Fruit fly (Drosophila melanogaster) whole organism, embryonic: ENCODE measurements around the gene ppk7.

ENCODE experiments used
- Aef1 ChIP-seq: fragments of 200-800 bp; sonication (Bioruptor generic); IDR thresholded peaks from 3 replicates; pipeline ENCODE4 v1.3.6; 2022; ENCODE audit warnings: missing biosample characterization, missing genetic modification characterization
- CG11085 ChIP-seq: fragments of 200-800 bp; sonication (Bioruptor generic); IDR thresholded peaks from 2 replicates; pipeline ENCODE4 v1.3.6; 2022; ENCODE audit warnings: missing biosample characterization, missing genetic modification characterization
- CG11695 ChIP-seq: fragments of 200-800 bp; sonication (Bioruptor generic); IDR thresholded peaks from 3 replicates; pipeline ENCODE4 v1.3.6; 2022; ENCODE audit warnings: missing biosample characterization, missing genetic modification characterization
- CG12219 ChIP-seq: fragments of 200-800 bp; sonication (Bioruptor generic); optimal IDR thresholded peaks from 3 replicates; lab custom pipeline; 2018; ENCODE audit warnings: missing biosample characterization, mild to moderate bottlenecking, missing genetic modification characterization
- CG1233 ChIP-seq: fragments of 200-800 bp; sonication (Bioruptor generic); optimal IDR thresholded peaks from 4 replicates; lab custom pipeline; 2018; ENCODE audit warnings: missing biosample characterization, mild to moderate bottlenecking, missing genetic modification characterization
- CG14667 ChIP-seq: fragments of 200-800 bp; sonication (Bioruptor generic); IDR thresholded peaks from 2 replicates; pipeline ENCODE4 v1.3.6; 2022; ENCODE audit warnings: missing biosample characterization, missing genetic modification characterization
- CG15696 ChIP-seq: fragments of 200-800 bp; sonication (Bioruptor generic); optimal IDR thresholded peaks from 2 replicates; lab custom pipeline; 2019; ENCODE audit warnings: missing biosample characterization, mild to moderate bottlenecking, missing genetic modification characterization, moderate library complexity
- CG1602 ChIP-seq: fragments of 200-800 bp; sonication (Bioruptor generic); optimal IDR thresholded peaks from 3 replicates; lab custom pipeline; 2016; ENCODE audit warnings: missing biosample characterization, missing genetic modification characterization
- CG17328 ChIP-seq: fragments of 200-800 bp; sonication (Bioruptor generic); IDR thresholded peaks from 2 replicates; pipeline ENCODE4 v1.3.6; 2022; ENCODE audit warnings: missing biosample characterization, missing genetic modification characterization
- CG17361 ChIP-seq: fragments of 200-800 bp; sonication (Bioruptor generic); IDR thresholded peaks from 3 replicates; pipeline ENCODE4 v1.3.6; 2022; ENCODE audit warnings: missing biosample characterization, missing genetic modification characterization
- CG17802 ChIP-seq: fragments of 200-800 bp; sonication (Bioruptor generic); optimal IDR thresholded peaks from 2 replicates; lab custom pipeline; 2018; ENCODE audit warnings: missing biosample characterization, mild to moderate bottlenecking, missing genetic modification characterization, moderate library complexity
- CG1832 ChIP-seq: fragments of 200-800 bp; sonication (Bioruptor generic); optimal IDR thresholded peaks from 2 replicates; lab custom pipeline; 2017; ENCODE audit warnings: missing biosample characterization, mild to moderate bottlenecking, missing genetic modification characterization, inconsistent platforms
- CG4707 ChIP-seq: fragments of 200-800 bp; sonication (Bioruptor generic); optimal IDR thresholded peaks from 2 replicates; lab custom pipeline; 2018; ENCODE audit warnings: missing biosample characterization, mild to moderate bottlenecking, missing genetic modification characterization, moderate library complexity
- CG6654 ChIP-seq: fragments of 200-800 bp; sonication (Bioruptor generic); optimal IDR thresholded peaks from 2 replicates; lab custom pipeline; 2017; ENCODE audit warnings: missing biosample characterization, mild to moderate bottlenecking, missing genetic modification characterization
- CG7786 ChIP-seq: fragments of 200-800 bp; sonication (Bioruptor generic); optimal IDR thresholded peaks from 2 replicates; lab custom pipeline; 2016; ENCODE audit warnings: missing biosample characterization, missing genetic modification characterization
- CG7928 ChIP-seq: fragments of 200-800 bp; sonication (Bioruptor generic); optimal IDR thresholded peaks from 2 replicates; lab custom pipeline; 2017; ENCODE audit warnings: missing biosample characterization, mild to moderate bottlenecking, missing genetic modification characterization
- CG8089 ChIP-seq: fragments of 200-800 bp; sonication (Bioruptor generic); optimal IDR thresholded peaks from 3 replicates; lab custom pipeline; 2016; ENCODE audit warnings: missing biosample characterization, missing genetic modification characterization
- CG9932 ChIP-seq: fragments of 200-800 bp; sonication (Bioruptor generic); IDR thresholded peaks from 2 replicates; pipeline ENCODE4 v1.3.6; 2022; ENCODE audit warnings: missing biosample characterization, missing genetic modification characterization
- CrebB ChIP-seq: fragments of 200-800 bp; sonication (Bioruptor generic); optimal IDR thresholded peaks from 3 replicates; lab custom pipeline; 2018; ENCODE audit warnings: missing biosample characterization, mild to moderate bottlenecking, missing genetic modification characterization
- Elba2 ChIP-seq: fragments of 200-800 bp; sonication (Bioruptor generic); optimal IDR thresholded peaks from 3 replicates; lab custom pipeline; 2016; ENCODE audit warnings: missing biosample characterization, missing genetic modification characterization
- Ets97D ChIP-seq: fragments of 200-800 bp; sonication (Bioruptor generic); optimal IDR thresholded peaks from 3 replicates; lab custom pipeline; 2016; ENCODE audit warnings: missing biosample characterization, missing genetic modification characterization
- GATAe ChIP-seq: fragments of 200-800 bp; sonication (Bioruptor generic); conservative IDR thresholded peaks from 2 replicates; pipeline ENCODE4 v1.3.6; 2022; ENCODE audit warnings: missing biosample characterization, missing genetic modification characterization
- Hsf ChIP-seq: fragments of 200-800 bp; sonication (Bioruptor generic); optimal IDR thresholded peaks from 3 replicates; lab custom pipeline; 2016; ENCODE audit warnings: missing biosample characterization, missing genetic modification characterization
- Mes4 ChIP-seq: fragments of 200-800 bp; sonication (Bioruptor generic); optimal IDR thresholded peaks from 2 replicates; lab custom pipeline; 2016; ENCODE audit warnings: missing biosample characterization, missing genetic modification characterization
- Neu2 ChIP-seq: fragments of 200-800 bp; sonication (Bioruptor generic); optimal IDR thresholded peaks from 3 replicates; lab custom pipeline; 2016; ENCODE audit warnings: missing biosample characterization, missing genetic modification characterization, borderline replicate concordance
- Side ChIP-seq: fragments of 200-800 bp; sonication (Bioruptor generic); optimal IDR thresholded peaks from 2 replicates; lab custom pipeline; 2016; ENCODE audit warnings: missing biosample characterization, missing genetic modification characterization
- Xrp1 ChIP-seq: fragments of 200-800 bp; sonication (Bioruptor generic); IDR thresholded peaks from 2 replicates; pipeline ENCODE4 v1.3.6; 2022; ENCODE audit warnings: missing biosample characterization, missing genetic modification characterization
- cato ChIP-seq: fragments of 200-800 bp; sonication (Bioruptor generic); optimal IDR thresholded peaks from 2 replicates; lab custom pipeline; 2016; ENCODE audit warnings: missing biosample characterization, missing genetic modification characterization, borderline replicate concordance
- crol ChIP-seq: fragments of 200-800 bp; sonication (Bioruptor generic); IDR thresholded peaks from 2 replicates; pipeline ENCODE4 v1.3.6; 2022; ENCODE audit warnings: missing biosample characterization, missing genetic modification characterization
- danr ChIP-seq: fragments of 200-800 bp; sonication (Bioruptor generic); IDR thresholded peaks from 2 replicates; pipeline ENCODE4 v1.3.6; 2022; ENCODE audit warnings: missing biosample characterization, missing genetic modification characterization
- en ChIP-seq: fragments of 200-800 bp; sonication (Bioruptor generic); optimal IDR thresholded peaks from 2 replicates; lab custom pipeline; 2016; ENCODE audit warnings: missing biosample characterization, missing genetic modification characterization
- gfzf ChIP-seq: fragments of 200-800 bp; sonication (Bioruptor generic); optimal IDR thresholded peaks from 2 replicates; lab custom pipeline; 2016; ENCODE audit warnings: missing biosample characterization, mild to moderate bottlenecking, missing genetic modification characterization, moderate library complexity
- ind ChIP-seq: fragments of 200-800 bp; sonication (Bioruptor generic); optimal IDR thresholded peaks from 3 replicates; lab custom pipeline; 2016; ENCODE audit warnings: missing biosample characterization, missing genetic modification characterization
- insv ChIP-seq, 2 experiments: fragments of 200-800 bp; sonication (Bioruptor generic); optimal IDR thresholded peaks; 3 replicates each; lab custom pipeline; 2016 to 2018; ENCODE audit warnings: missing biosample characterization in 2 of 2, missing genetic modification characterization in 2 of 2
- maf-S ChIP-seq: fragments of 200-800 bp; sonication (Bioruptor generic); optimal IDR thresholded peaks from 2 replicates; lab custom pipeline; 2016; ENCODE audit warnings: missing biosample characterization, missing genetic modification characterization
- nau ChIP-seq: fragments of 200-800 bp; sonication (Bioruptor generic); optimal IDR thresholded peaks from 3 replicates; lab custom pipeline; 2017; ENCODE audit warnings: missing biosample characterization, mild to moderate bottlenecking, missing genetic modification characterization, missing genetic modification reagents
- nerfin-1 ChIP-seq: fragments of 200-800 bp; sonication (Bioruptor generic); optimal IDR thresholded peaks from 3 replicates; lab custom pipeline; 2019; ENCODE audit warnings: missing biosample characterization, mild to moderate bottlenecking, missing genetic modification characterization, moderate library complexity
- nom ChIP-seq: fragments of 200-800 bp; sonication (Bioruptor generic); optimal IDR thresholded peaks from 2 replicates; lab custom pipeline; 2017; ENCODE audit warnings: missing biosample characterization, missing genetic modification characterization, mild to moderate bottlenecking, moderate library complexity, missing genetic modification reagents
- onecut ChIP-seq: fragments of 200-800 bp; sonication (Bioruptor generic); IDR thresholded peaks from 2 replicates; pipeline ENCODE4 v1.3.6; 2022; ENCODE audit warnings: missing biosample characterization, missing genetic modification characterization
- otp ChIP-seq: fragments of 200-800 bp; sonication (Bioruptor generic); IDR thresholded peaks from 3 replicates; pipeline ENCODE4, ENCODE4 v1.3.6; 2022; ENCODE audit warnings: missing biosample characterization, missing genetic modification characterization
- pb ChIP-seq: fragments of 200-800 bp; sonication (Bioruptor generic); optimal IDR thresholded peaks from 3 replicates; lab custom pipeline; 2016; ENCODE audit warnings: missing biosample characterization, missing genetic modification characterization
- pnt ChIP-seq: fragments of 200-800 bp; sonication (Bioruptor generic); optimal IDR thresholded peaks from 3 replicates; lab custom pipeline; 2016; ENCODE audit warnings: missing biosample characterization, missing genetic modification characterization
- repo ChIP-seq: fragments of 200-800 bp; sonication (Bioruptor generic); optimal IDR thresholded peaks from 2 replicates; lab custom pipeline; 2016; ENCODE audit warnings: missing biosample characterization, missing genetic modification characterization
- salm ChIP-seq: fragments of 200-800 bp; sonication (Bioruptor generic); optimal IDR thresholded peaks from 2 replicates; lab custom pipeline; 2018; ENCODE audit warnings: missing biosample characterization, mild to moderate bottlenecking, missing genetic modification characterization
- sqz ChIP-seq: fragments of 200-800 bp; sonication (Bioruptor generic); optimal IDR thresholded peaks from 3 replicates; lab custom pipeline; 2018; ENCODE audit warnings: missing biosample characterization, mild to moderate bottlenecking, missing genetic modification characterization
- sug ChIP-seq: fragments of 200-800 bp; optimal IDR thresholded peaks from 2 replicates; lab custom pipeline; 2019; ENCODE audit warnings: missing biosample characterization, mild to moderate bottlenecking, missing genetic modification characterization, moderate library complexity
- tio ChIP-seq: fragments of 200-800 bp; sonication (Bioruptor generic); optimal IDR thresholded peaks from 2 replicates; lab custom pipeline; 2017; ENCODE audit warnings: missing biosample characterization, missing genetic modification characterization, inconsistent platforms
- toy ChIP-seq: fragments of 200-800 bp; sonication (Bioruptor generic); IDR thresholded peaks from 2 replicates; pipeline ENCODE4 v1.3.6; 2022; ENCODE audit warnings: missing biosample characterization, missing genetic modification characterization
- vvl ChIP-seq: fragments of 200-800 bp; sonication (Bioruptor generic); IDR thresholded peaks from 2 replicates; pipeline ENCODE4 v1.3.6; 2022; ENCODE audit warnings: missing biosample characterization, missing genetic modification characterization
- zen ChIP-seq: fragments of 200-800 bp; sonication (Bioruptor generic); optimal IDR thresholded peaks from 3 replicates; lab custom pipeline; 2018; ENCODE audit warnings: missing biosample characterization, mild to moderate bottlenecking, missing genetic modification characterization, moderate library complexity

The ppk7 gene

DNA sequence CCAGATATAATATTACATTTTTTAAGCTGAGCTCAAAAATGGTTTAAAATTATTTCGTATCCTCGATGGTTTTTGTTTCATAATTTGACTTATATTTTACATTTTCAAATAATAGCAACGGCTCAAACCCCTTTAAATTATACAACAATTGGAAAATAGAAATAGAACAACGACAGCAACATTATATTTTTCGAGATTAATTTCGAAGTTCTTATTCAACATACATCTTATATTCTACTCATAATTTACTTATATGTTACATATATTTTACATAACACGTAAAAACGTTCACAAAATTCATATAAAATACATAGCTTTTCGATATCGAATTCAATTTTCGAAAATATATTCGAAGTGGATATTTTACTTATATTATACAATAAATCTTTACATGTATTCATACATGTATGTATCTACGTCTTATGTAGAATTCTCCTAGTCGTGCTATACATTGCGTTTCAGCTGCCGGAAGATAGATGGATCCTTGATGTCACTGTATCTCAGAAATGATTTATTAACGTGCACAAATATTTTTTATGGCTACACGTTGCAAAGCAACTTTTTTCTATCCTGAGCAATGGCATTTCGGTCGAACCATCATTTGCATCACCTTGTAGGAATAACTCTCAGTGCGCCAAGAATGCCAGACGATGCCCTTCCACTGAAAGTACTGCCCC is 2.7 kb upstream of the ppk7 start (continued):
- TF ChIP-seq crol (GFP tag; lab: Robert Waterston, UW) (no peak), Aef1 (GFP tag; lab: Robert Waterston, UW) (no peak), sug (tag; lab: Kevin White, UChicago) (peak; percentile 34), onecut (GFP tag; lab: Robert Waterston, UW) (peak; percentile 44), CG1602 (peak; percentile 21), insv (GFP tag; optimal IDR thresholded peaks at IDR 0.05; lab: Kevin White, UChicago) (peak in 1 of 2 experiments; percentile 95), CG17802 (tag; lab: Kevin White, UChicago) (peak; percentile 60), GATAe (no peak), maf-S (GFP tag; lab: Kevin White, UChicago) (peak; percentile 9), Ets97D (no peak), pb (GFP tag; lab: Kevin White, UChicago) (no peak), CG12219 (GFP tag; lab: Kevin White, UChicago) (peak; percentile 32), ind (GFP tag; lab: Kevin White, UChicago) (peak; percentile 34), Side (GFP tag; lab: Kevin White, UChicago) (no peak), CG1832 (GFP tag; lab: Kevin White, UChicago) (no peak), CG6654 (GFP tag; lab: Kevin White, UChicago) (peak; percentile 10), salm (tag; lab: Kevin White, UChicago) (no peak), CG7928 (no peak), Neu2 (no peak), repo (no peak), CG4707 (GFP tag; lab: Kevin White, UChicago) (peak; percentile 58), nau (GFP tag; lab: Kevin White, UChicago) (peak; percentile 32), CG11085 (no peak), en (GFP tag; lab: Kevin White, UChicago) (peak; percentile 43), Xrp1 (GFP tag; lab: Robert Waterston, UW) (no peak), tio (no peak), cato (no peak), CG14667 (no peak), CG17361 (GFP tag; lab: Robert Waterston, UW) (peak; percentile 68; the same call in 2 of the 3 replicates), sqz (no peak), Mes4 (GFP tag; lab: Kevin White, UChicago) (peak; percentile 11), CG11695 (GFP tag; lab: Robert Waterston, UW) (0 out of 3 replicates have a peak, but pooled peaks have one; percentile 20), vvl (GFP tag; lab: Robert Waterston, UW) (peak; percentile 29; the same call in 1 of the 2 replicates), CG9932 (peak; percentile 51), toy (GFP tag; lab: Robert Waterston, UW) (no peak), nom (GFP tag; lab: Kevin White, UChicago) (no peak), Hsf (GFP tag; lab: Kevin White, UChicago) (peak; percentile 46), nerfin-1 (tag; lab: Kevin White, UChicago) (peak; percentile 60), zen (peak; percentile 68), CG8089 (GFP tag; lab: Kevin White, UChicago) (no peak), CG15696 (tag; lab: Kevin White, UChicago) (peak; percentile 53), CG1233 (GFP tag; lab: Kevin White, UChicago) (peak; percentile 52), danr (no peak), otp (GFP tag; lab: Robert Waterston, UW) (0 out of 3 replicates have a peak, but pooled peaks have one; percentile 26), CrebB (no peak), CG7786 (GFP tag; lab: Kevin White, UChicago) (no peak), Elba2 (GFP tag; lab: Kevin White, UChicago) (no peak), pnt (GFP tag; lab: Kevin White, UChicago) (no peak), gfzf (GFP tag; lab: Kevin White, UChicago) (no peak), CG17328 (peak; percentile 55)
